Worm (Caenorhabditis elegans): ENCODE results near the gene nhr-11.

ce11 chrIV:9120220-9120619 is 50.4 kb downstream of the nhr-11 start:
- TF ChIP-seq egl-27 (tag; optimal IDR thresholded peaks at IDR 0.05): no peak
- no peak for TF ChIP-seq mdl-1 (tag; optimal IDR thresholded peaks at IDR 0.05)
